Fruit fly (Drosophila melanogaster): ENCODE measurements around the gene CG32262.
A peak's percentile ranks its signal among the peaks of the same experiment; 100 is the strongest.

CG32262 gene

DNA sequence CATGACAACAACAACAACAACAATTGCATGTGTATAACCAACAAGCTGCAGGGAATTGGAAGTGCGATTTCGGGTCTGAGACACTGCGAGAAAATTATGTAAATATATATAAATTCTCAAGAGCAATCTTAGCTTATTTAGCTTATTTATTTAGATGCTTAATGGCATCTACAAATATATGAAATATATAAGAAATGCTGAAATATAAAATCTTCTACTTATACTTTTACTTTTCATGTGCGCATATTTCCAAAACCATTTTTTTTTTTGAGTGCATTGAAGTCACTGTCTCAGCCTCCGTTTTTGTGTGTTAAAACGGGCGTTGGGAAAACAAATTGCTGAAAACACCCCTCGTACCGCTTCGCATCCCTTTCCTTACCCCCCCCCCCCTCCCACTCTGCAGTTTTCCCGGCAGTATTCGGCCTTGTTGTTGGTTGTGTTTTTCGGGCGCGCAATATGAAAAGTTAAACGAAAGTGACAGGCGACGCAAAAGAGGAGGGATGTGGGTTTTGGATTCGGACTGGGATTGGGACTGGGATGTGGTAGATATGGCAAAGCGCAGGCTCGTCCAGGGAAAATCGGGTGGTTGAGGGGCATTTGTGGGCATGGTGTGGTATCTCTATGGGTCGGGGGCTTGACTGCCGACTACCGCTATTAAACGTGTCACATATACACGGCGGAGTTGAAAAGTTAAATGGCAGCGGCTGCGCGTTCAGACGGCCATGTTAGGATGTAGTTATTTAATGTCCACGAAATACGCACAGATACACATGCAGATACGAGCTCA, 45.4 kb upstream of the CG32262 start (continued):
- TF ChIP-seq ci (GFP tag; IDR thresholded peaks at IDR 0.05) (no peak; the same call in 2 of the 3 replicates), oc (tag; optimal IDR thresholded peaks at IDR 0.05) (peak; percentile 61), pfk (GFP tag; optimal IDR thresholded peaks at IDR 0.05) (no peak), CG4707 (GFP tag; optimal IDR thresholded peaks at IDR 0.05) (peak; percentile 32), Stat92E (GFP tag; optimal IDR thresholded peaks at IDR 0.05) (peak in 1 of 3 experiments; percentile 11), CG10462 (GFP tag; optimal IDR thresholded peaks at IDR 0.05) (peak; percentile 10), CG8089 (GFP tag; optimal IDR thresholded peaks at IDR 0.05) (no peak), CG30431 (GFP tag; optimal IDR thresholded peaks at IDR 0.05) (peak; percentile 6), lov (optimal IDR thresholded peaks at IDR 0.05) (no peak), lov (GFP tag; IDR thresholded peaks at IDR 0.05) (no peak), onecut (GFP tag; IDR thresholded peaks at IDR 0.05) (peak; percentile 38; the same call in 1 of the 2 replicates), esg (GFP tag; conservative IDR thresholded peaks at IDR 0.05) (peak; percentile 50), Dfd (GFP tag; optimal IDR thresholded peaks at IDR 0.05) (no peak), kay (GFP tag; optimal IDR thresholded peaks at IDR 0.05) (no peak), NC2β (GFP tag; optimal IDR thresholded peaks at IDR 0.05) (no peak), vvl (GFP tag; IDR thresholded peaks at IDR 0.05) (peak; percentile 73), CG6254 (GFP tag; optimal IDR thresholded peaks at IDR 0.05) (peak; percentile 64), Elba2 (GFP tag; optimal IDR thresholded peaks at IDR 0.05) (peak; percentile 21), eyg (GFP tag; optimal IDR thresholded peaks at IDR 0.05) (no peak), CG16863 (GFP tag; optimal IDR thresholded peaks at IDR 0.05) (no peak)

DNA sequence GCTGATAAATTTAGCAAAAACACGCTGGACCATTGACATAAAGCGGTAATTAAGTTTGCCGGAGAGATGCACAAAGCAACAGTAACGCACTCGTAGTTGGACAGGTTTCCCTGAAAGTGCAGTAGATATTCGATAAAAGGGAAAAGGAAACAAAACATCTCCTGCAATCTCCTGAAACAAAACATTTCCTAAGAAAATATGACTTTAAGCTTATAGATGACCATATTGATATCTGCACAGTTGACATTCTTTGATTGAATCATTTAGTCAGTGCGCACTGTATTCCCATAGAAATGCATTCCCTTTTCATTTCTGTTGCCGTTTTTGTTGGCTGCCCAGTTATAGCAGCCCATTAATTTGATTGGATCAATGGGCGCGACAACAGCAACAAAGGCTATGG, 42.8 kb upstream of the CG32262 start:
- TF ChIP-seq CG10209 (GFP tag; optimal IDR thresholded peaks at IDR 0.05) (no peak), CG14710 (tag; optimal IDR thresholded peaks at IDR 0.05) (peak; percentile 21), CG10366 (GFP tag; IDR thresholded peaks at IDR 0.05) (peak; percentile 39; the same call in 1 of the 2 replicates), ro (GFP tag; IDR thresholded peaks at IDR 0.05) (peak; percentile 30; the same call in 1 of the 2 replicates), dmrt11E (tag; optimal IDR thresholded peaks at IDR 0.05) (peak; percentile 69), CG16863 (GFP tag; optimal IDR thresholded peaks at IDR 0.05) (peak; percentile 63), CG18011 (GFP tag; optimal IDR thresholded peaks at IDR 0.05) (no peak), eyg (GFP tag; optimal IDR thresholded peaks at IDR 0.05) (no peak), maf-S (GFP tag; optimal IDR thresholded peaks at IDR 0.05) (peak; percentile 6), Atf3 (GFP tag; optimal IDR thresholded peaks at IDR 0.05) (peak; percentile 21), esg (GFP tag; conservative IDR thresholded peaks at IDR 0.05) (peak; percentile 58), CG6813 (GFP tag; optimal IDR thresholded peaks at IDR 0.05) (no peak), CG2202 (tag; optimal IDR thresholded peaks at IDR 0.05) (peak; percentile 46), CG13296 (GFP tag; optimal IDR thresholded peaks at IDR 0.05) (no peak), CG10565 (GFP tag; optimal IDR thresholded peaks at IDR 0.05) (no peak), klu (GFP tag; IDR thresholded peaks at IDR 0.05) (no peak), insv (GFP tag; optimal IDR thresholded peaks at IDR 0.05) (no peak), slp2 (GFP tag; optimal IDR thresholded peaks at IDR 0.05) (peak; percentile 38), Dbx (GFP tag; IDR thresholded peaks at IDR 0.05) (no peak), CG4328 (GFP tag; optimal IDR thresholded peaks at IDR 0.05) (no peak), Bteb2 (GFP tag; optimal IDR thresholded peaks at IDR 0.05) (no peak), Lhr (GFP tag; optimal IDR thresholded peaks at IDR 0.05) (peak; percentile 18), Xrp1 (GFP tag; IDR thresholded peaks at IDR 0.05) (peak; percentile 71), CG32532 (GFP tag; IDR thresholded peaks at IDR 0.05) (no peak), gsb-n (tag; optimal IDR thresholded peaks at IDR 0.05) (peak; percentile 62), HLH54F (GFP tag; optimal IDR thresholded peaks at IDR 0.05) (no peak), GATAe (GFP tag; conservative IDR thresholded peaks at IDR 0.05) (no peak), CG12942 (GFP tag; optimal IDR thresholded peaks at IDR 0.05) (peak; percentile 40), gce (GFP tag; IDR thresholded peaks at IDR 0.05) (peak; percentile 45; the same call in 1 of the 3 replicates), Chrac-16 (GFP tag; optimal IDR thresholded peaks at IDR 0.05) (peak; percentile 66), Trl (optimal IDR thresholded peaks at IDR 0.05) (no peak), Trl (GFP tag; optimal IDR thresholded peaks at IDR 0.05) (peak; percentile 1), Antp (GFP tag; optimal IDR thresholded peaks at IDR 0.05) (peak; percentile 16)
